Fruit fly (Drosophila melanogaster): ENCODE results near the gene CG14736.

DNA sequence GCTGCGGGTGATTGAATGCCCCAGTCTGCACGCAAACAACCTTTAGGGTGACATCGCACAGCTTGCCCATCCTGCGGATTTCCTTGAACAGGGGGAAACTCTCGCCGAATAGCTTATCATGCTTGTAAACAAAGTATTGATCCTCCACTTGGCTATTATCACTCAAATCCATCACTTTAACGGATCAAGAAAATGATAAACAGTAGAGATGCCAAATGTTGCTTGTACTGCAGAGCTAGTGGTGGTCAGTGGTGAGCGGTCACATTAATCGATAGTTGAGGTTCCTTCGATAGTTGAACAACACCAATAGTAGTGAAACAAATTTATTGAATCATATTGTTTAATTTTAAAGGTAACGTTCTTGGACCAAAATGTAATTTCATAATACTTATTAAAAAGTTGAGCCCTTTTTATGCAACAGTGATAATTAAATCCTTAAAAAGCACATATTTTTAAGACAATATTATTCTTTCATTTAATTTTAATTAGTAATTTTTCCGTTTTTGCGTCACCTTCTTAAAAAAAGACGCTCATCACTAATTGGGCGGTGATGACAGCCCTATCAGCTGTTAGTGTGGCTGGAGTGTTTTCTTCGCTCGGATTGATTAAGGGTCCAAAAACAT is 30.0 kb upstream of the CG14736 start, which contains the start of the genes KLHL18 and GCC185:
- TF ChIP-seq lola (GFP tag; optimal IDR thresholded peaks at IDR 0.05) (no peak), CrebA (GFP tag; optimal IDR thresholded peaks at IDR 0.05; ENCODE audit: borderline replicate concordance) (no peak), Hr83 (GFP tag; optimal IDR thresholded peaks at IDR 0.05; ENCODE audit: poor library complexity, severe bottlenecking) (no peak), Mio (GFP tag; optimal IDR thresholded peaks at IDR 0.05) (no peak), Hr78 (GFP tag; optimal IDR thresholded peaks at IDR 0.05) (no peak), br (GFP tag; optimal IDR thresholded peaks at IDR 0.05) (peak; percentile 61), pan (optimal IDR thresholded peaks at IDR 0.05) (no peak), CG9705 (GFP tag; optimal IDR thresholded peaks at IDR 0.05) (peak; percentile 72), jim (GFP tag; optimal IDR thresholded peaks at IDR 0.05) (no peak), Dif (GFP tag; optimal IDR thresholded peaks at IDR 0.05; ENCODE audit: partially characterized antibody) (no peak)
